Fruit fly (Drosophila melanogaster): ENCODE data around the gene fne.

DNA sequence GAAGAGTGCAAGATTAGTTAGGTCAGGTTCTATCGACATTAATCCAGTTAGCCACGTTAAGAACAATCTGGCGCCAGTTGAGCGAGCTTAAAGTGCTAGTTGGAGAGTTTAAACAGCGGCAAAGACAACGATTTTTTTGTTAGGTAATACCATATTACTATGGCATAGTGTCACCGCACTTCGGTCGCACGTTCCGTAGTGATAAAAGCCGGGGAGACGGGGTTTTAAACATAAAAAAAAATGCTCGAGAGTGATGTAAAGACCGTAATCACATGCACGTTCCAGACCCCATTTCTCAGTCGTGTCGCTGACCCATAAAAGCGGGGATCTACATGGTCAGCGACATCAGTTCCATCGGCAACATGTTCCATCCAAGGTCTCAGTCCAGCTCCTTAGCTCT lies 41.6 kb downstream of the fne start, which contains the start of gene CG32642:
- TF ChIP-seq gl (tag; optimal IDR thresholded peaks at IDR 0.05) (no peak), CG8159 (tag; optimal IDR thresholded peaks at IDR 0.05) (no peak), CG13204 (GFP tag; optimal IDR thresholded peaks at IDR 0.05) (no peak), EcR (GFP tag; optimal IDR thresholded peaks at IDR 0.05) (no peak), CG32121 (GFP tag; IDR thresholded peaks at IDR 0.05) (no peak), CG17806 (tag; optimal IDR thresholded peaks at IDR 0.05) (no peak), Pif1B (GFP tag; optimal IDR thresholded peaks at IDR 0.05) (no peak), CG8301 (tag; optimal IDR thresholded peaks at IDR 0.05) (no peak)

Data from whole organism, pupa.